Worm (Caenorhabditis elegans) whole organism, L4 larva: ENCODE measurements around the gene Y105C5A.8.

Experiments
- ces-1 ChIP-seq: fragments of 150-350 bp; sonication (generic microtip); optimal IDR thresholded peaks from 4 replicates; lab custom pipeline; 2014; ENCODE audit warnings: missing biosample characterization, missing genetic modification reagents, missing genetic modification characterization
- daf-19 ChIP-seq: fragments of 200-800 bp; sonication (Bioruptor generic); conservative IDR thresholded peaks from 2 replicates; pipeline ENCODE4 v1.3.6; 2022; ENCODE audit warnings: missing genetic modification characterization, missing compliant biosample characterization

DNA sequence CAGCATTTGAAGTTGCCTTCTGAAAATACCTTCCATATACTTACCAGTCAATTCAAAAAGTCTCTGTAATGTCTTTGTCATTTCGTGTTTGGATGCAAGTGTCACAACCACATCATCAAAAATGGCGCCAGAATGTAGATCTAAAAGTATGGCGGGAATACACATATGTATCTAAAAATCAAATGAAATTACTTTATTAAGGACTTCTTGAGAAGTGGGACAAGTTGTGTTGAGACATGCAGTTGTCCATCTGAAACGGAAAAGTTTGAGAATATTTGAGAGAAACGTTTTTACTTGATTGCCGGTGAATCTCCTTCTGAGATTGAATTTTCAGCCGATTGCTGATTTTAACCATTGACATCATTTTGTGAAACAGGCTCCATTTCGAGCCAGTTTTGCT is 24.9 kb downstream of the Y105C5A.8 start:
- TF ChIP-seq daf-19 (GFP tag; lab: Robert Waterston, UW) (no peak), ces-1 (GFP tag; lab: Kevin White, UChicago) (no peak)
